Fruit fly (Drosophila melanogaster) ovary, adult (tissue): ENCODE data around the gene Oct-TyrR.

Source experiments
- CG17801 ChIP-seq: fragments of 200-800 bp; optimal IDR thresholded peaks from 2 replicates; lab custom pipeline; 2019; ENCODE audit warnings: missing biosample characterization, mild to moderate bottlenecking, missing genetic modification characterization, moderate library complexity; ENCODE audit not compliant: partially characterized antibody

Gene Oct-TyrR

dm6 chr3L:22034717-22035116, at the start of gene Oct-TyrR:
Gene Oct-TyrR, plus strand, starts transcription at chr3L:22035003.
- TF ChIP-seq CG17801 (GFP tag; lab: Kevin White, UChicago) = no peak

dm6 chr3L:21994000-21994399, 40.8 kb upstream of the Oct-TyrR start:
- no peak for TF ChIP-seq CG17801 (GFP tag; lab: Kevin White, UChicago)

dm6 chr3L:22006107-22006506, 28.7 kb upstream of the Oct-TyrR start:
- no peak for TF ChIP-seq CG17801 (GFP tag; lab: Kevin White, UChicago)

- TF ChIP-seq CG17801 (GFP tag; lab: Kevin White, UChicago) = no peak
Observed at dm6 chr3L:22028225-22028624, 6.6 kb upstream of the Oct-TyrR start, which contains the start of gene CG7140. Gene CG7140, minus strand, starts transcription at chr3L:22028325.

dm6 chr3L:22029670-22030069, 5.1 kb upstream of the Oct-TyrR start, which contains the start of gene CG43392:
Gene CG43392, minus strand, starts transcription at chr3L:22029770.
- TF ChIP-seq CG17801 (GFP tag; lab: Kevin White, UChicago) = no peak

- no peak for TF ChIP-seq CG17801 (GFP tag; lab: Kevin White, UChicago)
Observed at dm6 chr3L:22051152-22051551, 16.3 kb downstream of the Oct-TyrR start.

dm6 chr3L:22053343-22053742, 18.5 kb downstream of the Oct-TyrR start:
- peak; percentile 7 for TF ChIP-seq CG17801 (GFP tag; lab: Kevin White, UChicago)

- TF ChIP-seq CG17801 (GFP tag; lab: Kevin White, UChicago) = no peak
Observed at dm6 chr3L:22063833-22064232, 29.0 kb downstream of the Oct-TyrR start.

dm6 chr3L:22065694-22066093, 30.9 kb downstream of the Oct-TyrR start, which contains the start of gene CG14561:
Gene CG14561, plus strand, starts transcription at chr3L:22065907.
- TF ChIP-seq CG17801 (GFP tag; lab: Kevin White, UChicago) = no peak

- TF ChIP-seq CG17801 (GFP tag; lab: Kevin White, UChicago) = no peak
Observed at dm6 chr3L:22070506-22070905, 35.7 kb downstream of the Oct-TyrR start.

dm6 chr3L:22071687-22072394, 37.0 kb downstream of the Oct-TyrR start, which contains the start of gene CG7139:
Gene CG7139, minus strand, starts transcription at chr3L:22071848.
- peak; percentile 12 for TF ChIP-seq CG17801 (GFP tag; lab: Kevin White, UChicago)

dm6 chr3L:22072824-22073223, 38.0 kb downstream of the Oct-TyrR start:
- TF ChIP-seq CG17801 (GFP tag; lab: Kevin White, UChicago) = no peak

dm6 chr3L:22074347-22074971, 39.7 kb downstream of the Oct-TyrR start, which contains the start of gene CG7133:
Gene CG7133, minus strand, starts transcription at chr3L:22074523.
- TF ChIP-seq CG17801 (GFP tag; lab: Kevin White, UChicago) = peak; percentile 13

dm6 chr3L:22075706-22076398, 41.0 kb downstream of the Oct-TyrR start, which contains the start of the genes CG7130 and RpLP0:
Gene CG7130, minus strand, starts transcription at chr3L:22075756.
Gene RpLP0, plus strand, starts transcription at chr3L:22075867.
- TF ChIP-seq CG17801 (GFP tag; lab: Kevin White, UChicago) = peak; percentile 90

dm6 chr3L:22078063-22078462, 43.3 kb downstream of the Oct-TyrR start:
- peak; percentile 36 for TF ChIP-seq CG17801 (GFP tag; lab: Kevin White, UChicago)
